Worm (Caenorhabditis elegans) whole organism, L4 larva: ENCODE measurements around the gene clec-206.

Source experiments
- F26F4.8 ChIP-seq: fragments of 200-800 bp; sonication (Bioruptor generic); conservative IDR thresholded peaks from 2 replicates; pipeline ENCODE4 v1.3.6; 2022; ENCODE audit warnings: missing genetic modification characterization, missing compliant biosample characterization
- T20F7.1 ChIP-seq: fragments of 200-800 bp; sonication (Bioruptor generic); optimal IDR thresholded peaks from 2 replicates; lab custom pipeline; 2018; ENCODE audit warnings: mild to moderate bottlenecking, missing genetic modification characterization, missing compliant biosample characterization
- Y48G9A.11 ChIP-seq: fragments of 200-800 bp; sonication (Bioruptor generic); IDR thresholded peaks from 2 replicates; pipeline ENCODE4 v1.3.6; 2022; ENCODE audit warnings: missing genetic modification reagents, missing genetic modification characterization, missing compliant biosample characterization
- Y5F2A.4 ChIP-seq: fragments of 200-800 bp; sonication (Bioruptor generic); optimal IDR thresholded peaks from 2 replicates; lab custom pipeline; 2018; ENCODE audit warnings: mild to moderate bottlenecking, missing genetic modification characterization, missing compliant biosample characterization
- Y75B8A.6 ChIP-seq: fragments of 200-800 bp; sonication (Bioruptor generic); IDR thresholded peaks from 2 replicates; pipeline ENCODE4 v1.3.6; 2022; ENCODE audit warnings: missing genetic modification reagents, missing genetic modification characterization, missing compliant biosample characterization
- arid-1 ChIP-seq: fragments of 200-800 bp; sonication (Bioruptor generic); conservative IDR thresholded peaks from 2 replicates; pipeline ENCODE4 v1.3.6; 2022; ENCODE audit warnings: missing genetic modification reagents, missing genetic modification characterization, missing compliant biosample characterization
- attf-4 ChIP-seq: sonication (generic microtip); optimal IDR thresholded peaks from 3 replicates; lab custom pipeline; 2017; ENCODE audit warnings: missing biosample characterization, missing genetic modification characterization
- ceh-62 ChIP-seq: sonication (generic microtip); optimal IDR thresholded peaks from 2 replicates; lab custom pipeline; 2017; ENCODE audit warnings: missing biosample characterization, missing genetic modification characterization
- ceh-82 ChIP-seq: sonication (generic microtip); optimal IDR thresholded peaks from 2 replicates; lab custom pipeline; 2017; ENCODE audit warnings: missing biosample characterization, missing genetic modification characterization
- ces-1 ChIP-seq: fragments of 150-350 bp; sonication (generic microtip); optimal IDR thresholded peaks from 4 replicates; lab custom pipeline; 2014; ENCODE audit warnings: missing biosample characterization, missing genetic modification reagents, missing genetic modification characterization
- daf-16 ChIP-seq, 3 experiments: sonication (generic microtip); optimal IDR thresholded peaks; 2 replicates each; lab custom pipeline; 2016 to 2017; ENCODE audit warnings: missing genetic modification characterization in 3 of 3, missing genetic modification reagents in 3 of 3, mild to moderate bottlenecking in 2 of 3, missing compliant biosample characterization in 2 of 3, missing biosample characterization in 1 of 3, moderate library complexity in 1 of 3
- dmd-9 ChIP-seq: fragments of 200-800 bp; sonication (Bioruptor generic); IDR thresholded peaks from 2 replicates; pipeline ENCODE4 v1.3.6; 2022; ENCODE audit warnings: missing genetic modification reagents, missing genetic modification characterization, missing compliant biosample characterization
- duxl-1 ChIP-seq: sonication (generic microtip); optimal IDR thresholded peaks from 2 replicates; lab custom pipeline; 2016; ENCODE audit warnings: mild to moderate bottlenecking, missing genetic modification characterization, moderate library complexity, missing compliant biosample characterization; ENCODE audit not compliant: poor library complexity
- fkh-10 ChIP-seq: fragments of 150-350 bp; optimal IDR thresholded peaks from 2 replicates; lab custom pipeline; 2014; ENCODE audit warnings: missing biosample characterization, missing genetic modification reagents, missing genetic modification characterization
- gei-8 ChIP-seq: fragments of 200-800 bp; sonication (Bioruptor generic); optimal IDR thresholded peaks from 2 replicates; lab custom pipeline; 2018; ENCODE audit warnings: mild to moderate bottlenecking, missing genetic modification characterization, missing compliant biosample characterization
- hmg-1.1 ChIP-seq: fragments of 200-800 bp; sonication (Bioruptor generic); IDR thresholded peaks from 2 replicates; pipeline ENCODE4 v1.3.6; 2022; ENCODE audit warnings: missing genetic modification reagents, missing genetic modification characterization, missing compliant biosample characterization
- jun-1 ChIP-seq: fragments of 150-350 bp; optimal IDR thresholded peaks from 2 replicates; lab custom pipeline; 2014; ENCODE audit warnings: missing biosample characterization, missing genetic modification reagents, missing genetic modification characterization
- lin-13 ChIP-seq: fragments of 150-350 bp; optimal IDR thresholded peaks from 2 replicates; lab custom pipeline; 2014; ENCODE audit warnings: missing biosample characterization, missing genetic modification reagents, missing genetic modification characterization
- lin-15B ChIP-seq: fragments of 150-350 bp; sonication (generic microtip); optimal IDR thresholded peaks from 3 replicates; lab custom pipeline; 2014; ENCODE audit warnings: missing biosample characterization, missing genetic modification characterization
- lin-39 ChIP-seq: fragments of 150-350 bp; optimal IDR thresholded peaks from 2 replicates; lab custom pipeline; 2014; ENCODE audit warnings: missing biosample characterization, missing genetic modification reagents, missing genetic modification characterization
- lir-3 ChIP-seq: sonication (generic microtip); optimal IDR thresholded peaks from 2 replicates; lab custom pipeline; 2016; ENCODE audit warnings: mild to moderate bottlenecking, missing genetic modification characterization, missing compliant biosample characterization
- mdl-1 ChIP-seq, 2 experiments: fragments of 150-350 bp in 1 of 2; sonication (generic microtip) in 1 of 2; optimal IDR thresholded peaks; 2 replicates each; lab custom pipeline; 2014 to 2017; ENCODE audit warnings: missing biosample characterization in 2 of 2, missing genetic modification characterization in 2 of 2
- mep-1 ChIP-seq: fragments of 150-350 bp; sonication (generic microtip); optimal IDR thresholded peaks from 3 replicates; lab custom pipeline; 2014; ENCODE audit warnings: missing biosample characterization, missing genetic modification characterization
- mxl-2 ChIP-seq: fragments of 200-800 bp; sonication (Bioruptor generic); conservative IDR thresholded peaks from 2 replicates; pipeline ENCODE4 v1.3.6; 2022; ENCODE audit warnings: missing genetic modification reagents, missing genetic modification characterization, missing compliant biosample characterization
- mxl-3 ChIP-seq: fragments of 200-800 bp; sonication (Bioruptor generic); optimal IDR thresholded peaks from 2 replicates; lab custom pipeline; 2018; ENCODE audit warnings: mild to moderate bottlenecking, missing genetic modification characterization, missing compliant biosample characterization
- nhr-6 ChIP-seq: fragments of 150-350 bp; optimal IDR thresholded peaks from 2 replicates; lab custom pipeline; 2014; ENCODE audit warnings: missing biosample characterization, missing genetic modification characterization
- nhr-76 ChIP-seq: fragments of 150-350 bp; optimal IDR thresholded peaks from 2 replicates; lab custom pipeline; 2014; ENCODE audit warnings: missing biosample characterization, missing genetic modification characterization
- php-3 ChIP-seq: fragments of 200-800 bp; sonication (Bioruptor generic); IDR thresholded peaks from 2 replicates; pipeline ENCODE4 v1.3.6; 2022; ENCODE audit warnings: missing genetic modification reagents, missing genetic modification characterization, missing compliant biosample characterization
- pqm-1 ChIP-seq: sonication (generic microtip); optimal IDR thresholded peaks from 2 replicates; lab custom pipeline; 2017; ENCODE audit warnings: missing biosample characterization, missing genetic modification characterization
- rbr-2 ChIP-seq: sonication (generic microtip); optimal IDR thresholded peaks from 2 replicates; lab custom pipeline; 2016; ENCODE audit warnings: missing genotype, missing genetic modification characterization, missing compliant biosample characterization
- snpc-1.2 ChIP-seq: fragments of 200-800 bp; sonication (Bioruptor generic); IDR thresholded peaks from 2 replicates; pipeline ENCODE4 v1.3.6; 2022; ENCODE audit warnings: missing genetic modification reagents, missing genetic modification characterization, missing compliant biosample characterization
- spr-3 ChIP-seq: fragments of 200-800 bp; sonication (Bioruptor generic); optimal IDR thresholded peaks from 2 replicates; lab custom pipeline; 2018; ENCODE audit warnings: mild to moderate bottlenecking, missing genetic modification characterization, missing compliant biosample characterization
- tra-1 ChIP-seq: fragments of 200-800 bp; sonication (Bioruptor generic); IDR thresholded peaks from 2 replicates; pipeline ENCODE4 v1.3.6; 2022; ENCODE audit warnings: missing genetic modification reagents, missing genetic modification characterization, missing compliant biosample characterization
- unc-39 ChIP-seq: sonication (generic microtip); optimal IDR thresholded peaks from 2 replicates; lab custom pipeline; 2017; ENCODE audit warnings: missing biosample characterization, missing genetic modification characterization
- vab-7 ChIP-seq: fragments of 200-800 bp; sonication (Bioruptor generic); IDR thresholded peaks from 2 replicates; pipeline ENCODE4 v1.3.6; 2022; ENCODE audit warnings: missing genetic modification reagents, missing genetic modification characterization, missing compliant biosample characterization
- zag-1 ChIP-seq: fragments of 150-350 bp; optimal IDR thresholded peaks from 2 replicates; lab custom pipeline; 2014; ENCODE audit warnings: missing biosample characterization, missing genetic modification characterization
- zip-11 ChIP-seq: fragments of 200-800 bp; sonication (Bioruptor generic); IDR thresholded peaks from 2 replicates; pipeline ENCODE4 v1.3.6; 2022; ENCODE audit warnings: missing genetic modification characterization, missing compliant biosample characterization
- zip-2 ChIP-seq: fragments of 150-350 bp; optimal IDR thresholded peaks from 2 replicates; lab custom pipeline; 2014; ENCODE audit warnings: missing biosample characterization, missing genetic modification characterization

clec-206 gene

ce11 chrV:2004229-2004628 lies at the start of gene clec-206:
TSS of gene clec-206 (minus strand) at chrV:2004329.
- TF ChIP-seq Y5F2A.4 (no peak), unc-39 (tag; lab: Kevin White, UChicago) (no peak), snpc-1.2 (no peak), mep-1 (no peak), ceh-62 (no peak), lin-39 (tag; lab: Kevin White, UChicago) (no peak), Y75B8A.6 (GFP tag; lab: Robert Waterston, UW) (no peak), lin-15B (tag; lab: Kevin White, UChicago) (no peak), pqm-1 (no peak), T20F7.1 (GFP tag; lab: Kevin White, UChicago) (no peak), zip-11 (no peak), mdl-1 (tag; optimal IDR thresholded peaks at IDR 0.05; lab: Kevin White, UChicago) (no peak), duxl-1 (tag; lab: Kevin White, UChicago) (no peak), nhr-76 (tag; lab: Kevin White, UChicago) (no peak), ces-1 (GFP tag; lab: Kevin White, UChicago) (no peak)

DNA sequence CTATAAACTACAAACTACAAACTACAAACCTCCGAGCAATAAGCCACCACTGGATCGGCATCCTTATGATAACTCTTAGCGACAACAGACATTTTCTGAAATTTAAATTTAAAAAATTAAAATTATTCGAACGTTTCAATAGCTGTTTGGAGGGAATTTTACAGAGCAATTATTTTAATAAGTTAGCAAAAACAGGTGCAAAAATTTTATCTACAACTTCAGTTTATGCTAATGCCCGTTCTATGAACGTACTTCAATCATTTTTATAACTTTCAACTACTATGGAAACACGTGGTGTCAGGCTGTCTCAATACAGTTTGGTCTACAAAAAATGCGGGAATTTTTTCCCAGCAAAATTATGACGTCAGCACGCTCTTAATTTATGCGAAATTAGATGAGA lies 49.4 kb upstream of the clec-206 start, which contains the start of gene comt-5:
TSS of gene comt-5 (minus strand) at position 101 of the 400 bp plus-strand sequence.
- TF ChIP-seq dmd-9 (GFP tag; lab: Robert Waterston, UW): no peak
- no peak for TF ChIP-seq vab-7 (GFP tag; lab: Robert Waterston, UW)
- TF ChIP-seq gei-8: no peak
- no peak for TF ChIP-seq spr-3 (GFP tag; lab: Kevin White, UChicago)
- no peak for TF ChIP-seq Y48G9A.11 (GFP tag; lab: Robert Waterston, UW)
- TF ChIP-seq mxl-2: no peak
- TF ChIP-seq php-3 (GFP tag; lab: Robert Waterston, UW): no peak
- no peak for TF ChIP-seq ceh-82 (tag; lab: Kevin White, UChicago)
- TF ChIP-seq F26F4.8: no peak
- TF ChIP-seq hmg-1.1 (GFP tag; lab: Robert Waterston, UW): no peak
- no peak for TF ChIP-seq fkh-10 (GFP tag; lab: Kevin White, UChicago)
- TF ChIP-seq nhr-76 (tag; lab: Kevin White, UChicago): no peak
- TF ChIP-seq pqm-1: no peak
- no peak for TF ChIP-seq attf-4
- no peak for TF ChIP-seq mxl-3 (GFP tag; lab: Kevin White, UChicago)

DNA sequence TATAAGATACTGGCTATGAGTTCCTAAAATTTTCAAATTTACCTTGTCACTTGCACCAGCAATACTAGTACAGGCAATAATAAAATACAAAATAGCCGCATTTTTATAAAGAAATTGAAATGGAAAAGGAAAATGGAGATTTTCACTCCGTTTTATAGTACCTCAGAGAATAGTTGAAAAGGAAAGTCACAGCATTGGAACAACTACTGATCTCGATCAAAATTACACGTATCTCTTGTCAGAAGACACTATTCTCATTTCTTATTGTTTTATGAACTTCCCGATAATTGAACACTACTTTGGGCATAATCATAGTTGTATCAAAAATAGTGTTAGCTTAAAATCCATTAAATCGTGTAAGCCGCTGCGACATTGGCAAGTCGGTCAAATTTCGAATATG lies 47.4 kb upstream of the clec-206 start, which contains the start of gene Y40B10A.11:
TSS of gene Y40B10A.11 (minus strand) at position 101 of the 400 bp plus-strand sequence.
- no peak for TF ChIP-seq lin-13 (GFP tag; lab: Kevin White, UChicago)
- TF ChIP-seq lir-3 (tag; lab: Kevin White, UChicago): no peak
- no peak for TF ChIP-seq lin-15B (tag; lab: Kevin White, UChicago)
- TF ChIP-seq zag-1 (tag; lab: Kevin White, UChicago): no peak
- no peak for TF ChIP-seq hmg-1.1 (GFP tag; lab: Robert Waterston, UW)
- no peak for TF ChIP-seq Y75B8A.6 (GFP tag; lab: Robert Waterston, UW)
- TF ChIP-seq arid-1 (GFP tag; lab: Robert Waterston, UW): no peak
- TF ChIP-seq zip-2 (tag; lab: Kevin White, UChicago): no peak
- TF ChIP-seq jun-1: no peak
- TF ChIP-seq tra-1 (GFP tag; lab: Robert Waterston, UW): no peak
- TF ChIP-seq rbr-2 (tag; lab: Kevin White, UChicago): no peak
- no peak for TF ChIP-seq nhr-6 (tag; lab: Kevin White, UChicago)
- no peak for TF ChIP-seq daf-16 (GFP tag; optimal IDR thresholded peaks at IDR 0.05; lab: Kevin White, UChicago)
- TF ChIP-seq daf-16 (tag; optimal IDR thresholded peaks at IDR 0.05; lab: Kevin White, UChicago): no peak
